Worm (Caenorhabditis elegans) whole organism, late embryonic: ENCODE results near the gene mab-10.

Source experiments
- C38D4.7 ChIP-seq: fragments of 200-800 bp; sonication (Bioruptor generic); optimal IDR thresholded peaks from 2 replicates; lab custom pipeline; 2018; ENCODE audit warnings: mild to moderate bottlenecking, missing genetic modification characterization, moderate library complexity, missing compliant biosample characterization
- F13H6.1 ChIP-seq: sonication (generic microtip); optimal IDR thresholded peaks from 2 replicates; lab custom pipeline; 2016; ENCODE audit warnings: missing genetic modification characterization, missing compliant biosample characterization
- T23F11.4 ChIP-seq: fragments of 200-800 bp; sonication (Bioruptor generic); optimal IDR thresholded peaks from 2 replicates; lab custom pipeline; 2018; ENCODE audit warnings: mild to moderate bottlenecking, missing genetic modification characterization, missing compliant biosample characterization
- ama-1 ChIP-seq: fragments of 150-350 bp; optimal IDR thresholded peaks from 2 replicates; lab custom pipeline; 2014
- ceh-48 ChIP-seq: sonication (generic microtip); optimal IDR thresholded peaks from 2 replicates; lab custom pipeline; 2016; ENCODE audit warnings: missing genetic modification characterization, inconsistent platforms, missing compliant biosample characterization
- fax-1 ChIP-seq: sonication (generic microtip); optimal IDR thresholded peaks from 2 replicates; lab custom pipeline; 2016; ENCODE audit warnings: missing genotype, missing genetic modification characterization, missing compliant biosample characterization
- fkh-10 ChIP-seq: fragments of 150-350 bp; optimal IDR thresholded peaks from 2 replicates; lab custom pipeline; 2014; ENCODE audit warnings: missing biosample characterization, missing genetic modification reagents, missing genetic modification characterization
- nhr-11 ChIP-seq: fragments of 150-350 bp; optimal IDR thresholded peaks from 2 replicates; lab custom pipeline; 2014; ENCODE audit warnings: missing biosample characterization, missing genetic modification characterization
- pax-1 ChIP-seq: fragments of 150-350 bp; optimal IDR thresholded peaks from 2 replicates; lab custom pipeline; 2014; ENCODE audit warnings: missing biosample characterization, missing genetic modification characterization
- pha-4 ChIP-seq: fragments of 150-350 bp; optimal IDR thresholded peaks from 2 replicates; lab custom pipeline; 2018; ENCODE audit warnings: missing biosample characterization, missing genetic modification reagents, missing genetic modification characterization
- rnt-1 ChIP-seq: sonication (generic microtip); optimal IDR thresholded peaks from 2 replicates; lab custom pipeline; 2016; ENCODE audit warnings: missing genetic modification characterization, missing compliant biosample characterization
- sox-4 ChIP-seq: sonication (generic microtip); optimal IDR thresholded peaks from 2 replicates; lab custom pipeline; 2017; ENCODE audit warnings: mild to moderate bottlenecking, missing genetic modification characterization, inconsistent platforms, missing compliant biosample characterization

DNA sequence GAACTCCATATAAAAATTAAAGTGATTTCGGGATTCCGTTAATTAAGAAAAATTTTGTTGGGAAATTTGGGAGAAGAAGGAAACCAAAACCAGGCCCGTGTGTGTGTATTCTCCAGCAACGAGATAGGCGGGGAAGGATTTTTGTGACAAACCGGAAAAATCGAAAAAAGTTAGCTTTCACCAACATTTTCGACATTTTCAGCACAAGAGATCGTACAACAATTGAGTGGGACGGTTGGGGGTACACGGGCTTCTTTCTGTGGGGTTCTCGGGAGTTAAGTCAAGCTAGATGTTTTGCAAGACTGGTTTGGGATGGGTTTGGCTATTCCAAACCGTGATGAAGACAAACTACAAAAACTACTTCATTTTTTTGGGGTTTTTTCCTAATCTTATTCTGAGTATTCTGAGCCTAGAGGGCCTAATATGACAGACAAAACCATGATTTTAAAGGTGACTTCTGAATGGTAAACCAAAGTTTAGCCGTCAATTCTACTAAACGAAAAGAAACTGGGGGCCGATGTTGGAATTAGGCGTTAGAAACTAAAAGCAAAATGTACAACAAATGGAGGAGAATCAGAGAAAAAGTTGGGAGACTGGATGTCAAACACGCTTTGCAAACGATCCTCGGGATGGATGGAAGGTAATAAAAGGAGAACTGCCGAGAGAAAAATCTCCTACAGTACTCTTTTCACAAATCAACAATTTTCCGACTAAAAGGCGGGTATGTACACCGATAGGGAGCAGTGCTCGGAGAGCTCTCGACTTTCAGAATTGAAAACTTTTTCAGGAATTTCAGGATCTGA lies 15.0 kb downstream of the mab-10 start:
- TF ChIP-seq pha-4 (tag; lab: Kevin White, UChicago) (no peak), F13H6.1 (tag; lab: Kevin White, UChicago) (no peak), fax-1 (tag; lab: Kevin White, UChicago) (no peak), ceh-48 (tag; lab: Kevin White, UChicago) (no peak), ama-1 (lab: Kevin White, UChicago) (no peak), nhr-11 (tag; lab: Kevin White, UChicago) (no peak), C38D4.7 (GFP tag; lab: Kevin White, UChicago) (no peak), T23F11.4 (GFP tag; lab: Kevin White, UChicago) (no peak), pax-1 (tag; lab: Kevin White, UChicago) (no peak), rnt-1 (no peak), sox-4 (tag; lab: Kevin White, UChicago) (no peak), fkh-10 (GFP tag; lab: Kevin White, UChicago) (no peak)
